Worm (Caenorhabditis elegans) whole organism, late embryonic: Measurements from ENCODE around the gene srm-3.

Experiments
- Y22D7AL.16 ChIP-seq: sonication (generic microtip); optimal IDR thresholded peaks from 2 replicates; lab custom pipeline; 2016; ENCODE audit warnings: missing genetic modification characterization, missing compliant biosample characterization
- ama-1 ChIP-seq: fragments of 150-350 bp; optimal IDR thresholded peaks from 2 replicates; lab custom pipeline; 2014
- tbx-2 ChIP-seq: sonication (generic microtip); optimal IDR thresholded peaks from 2 replicates; lab custom pipeline; 2016; ENCODE audit warnings: missing genetic modification characterization, missing compliant biosample characterization
- ztf-16 ChIP-seq: sonication (generic microtip); optimal IDR thresholded peaks from 2 replicates; lab custom pipeline; 2017; ENCODE audit warnings: missing genetic modification characterization, missing compliant biosample characterization

DNA sequence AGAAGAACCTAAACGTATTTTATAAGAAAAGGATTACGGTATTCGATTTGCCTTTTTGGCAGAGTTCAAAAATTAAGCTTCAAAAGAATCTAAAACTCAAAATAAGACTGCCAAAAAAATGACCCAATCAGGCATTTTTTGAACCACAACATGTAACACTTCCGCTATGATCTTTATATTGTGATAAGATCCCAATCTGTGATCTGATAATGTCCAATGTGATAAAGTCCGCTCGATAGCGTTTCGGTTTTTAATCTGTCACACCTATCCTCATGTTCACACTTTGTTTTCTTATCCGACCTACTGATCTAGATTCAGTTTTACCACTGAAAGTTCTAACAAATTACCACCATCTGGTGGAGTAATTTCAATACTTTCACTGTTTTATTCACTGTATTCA lies 34.7 kb upstream of the srm-3 start:
- no peak for TF ChIP-seq tbx-2
- no peak for TF ChIP-seq ama-1 (lab: Kevin White, UChicago)
- TF ChIP-seq ztf-16: no peak
- no peak for TF ChIP-seq Y22D7AL.16 (tag; lab: Kevin White, UChicago)
